Fruit fly (Drosophila melanogaster) whole organism, wandering third instar larva: ENCODE results near the gene CG13841.

Experiments
- Hr83 ChIP-seq: fragments of 200-300 bp; sonication (Bioruptor generic); optimal IDR thresholded peaks from 2 replicates; lab custom pipeline; 2016; ENCODE audit warnings: missing biosample characterization, mild to moderate bottlenecking, missing genetic modification characterization, moderate library complexity; ENCODE audit not compliant: poor library complexity, severe bottlenecking
- fru ChIP-seq: fragments of 200-800 bp; sonication (Bioruptor generic); optimal IDR thresholded peaks from 3 replicates; lab custom pipeline; 2016; ENCODE audit warnings: missing biosample characterization, mild to moderate bottlenecking, missing genetic modification characterization
- h ChIP-seq: fragments of 200-800 bp; sonication (Bioruptor generic); optimal IDR thresholded peaks from 3 replicates; lab custom pipeline; 2016; ENCODE audit warnings: missing biosample characterization, mild to moderate bottlenecking, missing genetic modification characterization
- pan ChIP-seq: fragments of >200 bp; optimal IDR thresholded peaks from 2 replicates; lab custom pipeline; 2017
- psq ChIP-seq: fragments of 200-800 bp; sonication (Bioruptor generic); optimal IDR thresholded peaks from 3 replicates; lab custom pipeline; 2017; ENCODE audit warnings: missing biosample characterization, mild to moderate bottlenecking, missing genetic modification characterization, moderate library complexity

dm6 chr3R:22756289-22756688 lies 11.2 kb downstream of the CG13841 start:
- no peak for TF ChIP-seq h (GFP tag; lab: Kevin White, UChicago)
- no peak for TF ChIP-seq Hr83 (GFP tag; lab: Kevin White, UChicago)
- no peak for TF ChIP-seq psq (GFP tag; lab: Kevin White, UChicago)
- TF ChIP-seq fru (GFP tag; lab: Kevin White, UChicago) = no peak
- no peak for TF ChIP-seq pan
